Fruit fly (Drosophila melanogaster): Measurements from ENCODE around the gene CG11841.

Gene CG11841

dm6 chr3R:29089662-29090007 lies 38.8 kb downstream of the CG11841 start (continued):
- TF ChIP-seq CG12071 (GFP tag; optimal IDR thresholded peaks at IDR 0.05) (peak; percentile 39), ind (GFP tag; optimal IDR thresholded peaks at IDR 0.05) (peak; percentile 66), sqz (GFP tag; optimal IDR thresholded peaks at IDR 0.05) (no peak), Nf-YA (GFP tag; IDR thresholded peaks at IDR 0.05) (no peak), CG5953 (GFP tag; IDR thresholded peaks at IDR 0.05) (no peak), Pdp1 (GFP tag; optimal IDR thresholded peaks at IDR 0.05) (peak in 1 of 2 experiments; percentile 4), hbn (GFP tag; IDR thresholded peaks at IDR 0.05; ENCODE audit: partially characterized antibody) (no peak), ssp (GFP tag; IDR thresholded peaks at IDR 0.05) (peak; percentile 27; the same call in 1 of the 2 replicates), CG1529 (GFP tag; optimal IDR thresholded peaks at IDR 0.05) (no peak), Fer1 (GFP tag; optimal IDR thresholded peaks at IDR 0.05) (peak; percentile 75), croc (GFP tag; conservative IDR thresholded peaks at IDR 0.05) (no peak; the same call in 2 of the 3 replicates), CG9609 (GFP tag; optimal IDR thresholded peaks at IDR 0.05) (no peak), stc (GFP tag; IDR thresholded peaks at IDR 0.05) (peak; percentile 21; the same call in 1 of the 2 replicates), sima (GFP tag; optimal IDR thresholded peaks at IDR 0.05) (no peak), nerfin-2 (GFP tag; IDR thresholded peaks at IDR 0.05; ENCODE audit: partially characterized antibody) (no peak), CG31441 (GFP tag; IDR thresholded peaks at IDR 0.05) (peak; percentile 39; the same call in 1 of the 2 replicates), cwo (GFP tag; optimal IDR thresholded peaks at IDR 0.05) (peak; percentile 49), Bdp1 (GFP tag; optimal IDR thresholded peaks at IDR 0.05) (no peak), Mrtf (GFP tag; IDR thresholded peaks at IDR 0.05) (peak; percentile 59; the same call in 2 of the 3 replicates), CG30403 (GFP tag; optimal IDR thresholded peaks at IDR 0.05) (peak; percentile 20), gsb (GFP tag; IDR thresholded peaks at IDR 0.05) (peak; percentile 25; the same call in 1 of the 2 replicates), nmo (GFP tag; optimal IDR thresholded peaks at IDR 0.05) (peak; percentile 57), ato (GFP tag; IDR thresholded peaks at IDR 0.05; ENCODE audit: partially characterized antibody) (no peak), CG4360 (GFP tag; IDR thresholded peaks at IDR 0.05) (no peak), chm (GFP tag; IDR thresholded peaks at IDR 0.05) (no peak), CG1603 (tag; optimal IDR thresholded peaks at IDR 0.05) (peak; percentile 40), bsh (GFP tag; optimal IDR thresholded peaks at IDR 0.05) (no peak), CG14050 (GFP tag; IDR thresholded peaks at IDR 0.05) (0 out of 3 replicates have a peak, but pooled peaks have one; percentile 10), Dip2 (GFP tag; IDR thresholded peaks at IDR 0.05) (no peak), CG8388 (GFP tag; optimal IDR thresholded peaks at IDR 0.05) (no peak), Sox102F (GFP tag; optimal IDR thresholded peaks at IDR 0.05) (no peak), Sox100B (GFP tag; optimal IDR thresholded peaks at IDR 0.05) (peak; percentile 41), CG30431 (GFP tag; optimal IDR thresholded peaks at IDR 0.05) (no peak), CG3407 (GFP tag; optimal IDR thresholded peaks at IDR 0.05) (no peak), CG11247 (GFP tag; IDR thresholded peaks at IDR 0.05) (0 out of 2 replicates have a peak, but pooled peaks have one; percentile 38), NFAT (GFP tag; IDR thresholded peaks at IDR 0.05) (peak; percentile 28; the same call in 1 of the 2 replicates), CG9817 (tag; optimal IDR thresholded peaks at IDR 0.05) (peak; percentile 12), CG7987 (GFP tag; optimal IDR thresholded peaks at IDR 0.05) (no peak), CG15696 (tag; optimal IDR thresholded peaks at IDR 0.05) (peak; percentile 47), HmgD (GFP tag; optimal IDR thresholded peaks at IDR 0.05) (no peak), CG32772 (GFP tag; IDR thresholded peaks at IDR 0.05) (peak; percentile 55; the same call in 1 of the 2 replicates), CG8281 (tag; optimal IDR thresholded peaks at IDR 0.05) (no peak), CG3065 (GFP tag; optimal IDR thresholded peaks at IDR 0.05) (no peak), lab (GFP tag; optimal IDR thresholded peaks at IDR 0.05) (peak; percentile 79), sr (GFP tag; IDR thresholded peaks at IDR 0.05) (peak; percentile 72; the same call in 2 of the 3 replicates), CG8359 (GFP tag; optimal IDR thresholded peaks at IDR 0.05; ENCODE audit: borderline replicate concordance) (peak; percentile 4), ewg (GFP tag; optimal IDR thresholded peaks at IDR 0.05) (no peak), tup (GFP tag; optimal IDR thresholded peaks at IDR 0.05) (no peak), CG18262 (tag; optimal IDR thresholded peaks at IDR 0.05) (peak; percentile 52), gem (tag; optimal IDR thresholded peaks at IDR 0.05) (peak; percentile 54)
